Fruit fly (Drosophila melanogaster) Kc167 (cell line): ENCODE measurements around the gene cocoon.

ENCODE experiments used
- Myc ChIP-seq: fragments of >200 bp; optimal IDR thresholded peaks from 2 replicates; lab custom pipeline; 2017; ENCODE audit warnings: missing external identifiers
- h ChIP-seq: fragments of >200 bp; optimal IDR thresholded peaks from 3 replicates; lab custom pipeline; 2018; ENCODE audit warnings: missing external identifiers
- insv ChIP-seq: fragments of >200 bp; optimal IDR thresholded peaks from 3 replicates; lab custom pipeline; 2018; ENCODE audit warnings: missing external identifiers
- ttk ChIP-seq: sonication (Bioruptor generic); optimal IDR thresholded peaks from 2 replicates; lab custom pipeline; 2017; ENCODE audit warnings: missing external identifiers

DNA sequence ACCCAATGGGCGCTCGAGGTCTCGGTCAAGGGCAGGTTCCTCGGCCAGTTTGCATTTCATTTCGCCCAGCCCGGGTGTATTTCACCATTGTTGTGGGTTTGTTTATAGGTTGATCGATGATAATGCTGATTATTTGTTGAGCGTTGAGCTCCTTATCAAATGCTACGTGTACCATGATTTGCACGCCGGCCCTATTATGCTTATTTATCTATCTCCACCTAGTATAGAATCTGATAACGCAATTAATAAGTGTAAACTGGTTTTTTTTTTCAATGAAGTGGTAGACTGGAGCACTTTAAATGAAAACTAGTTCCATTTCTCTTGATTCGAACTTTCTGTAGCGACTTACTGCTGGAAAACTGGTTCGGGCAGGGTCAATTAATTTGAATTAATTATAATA lies 28.3 kb upstream of the cocoon start:
- TF ChIP-seq Myc (no peak), h (lab: Kevin White, UChicago) (no peak), insv (lab: Kevin White, UChicago) (no peak), ttk (lab: Kevin White, UChicago) (no peak)
